Worm (Caenorhabditis elegans) whole organism, L1 larva: ENCODE measurements around the gene bed-3.

ENCODE experiments used
- dsc-1 ChIP-seq: sonication (generic microtip); optimal IDR thresholded peaks from 2 replicates; lab custom pipeline; 2016; ENCODE audit warnings: mild to moderate bottlenecking, missing genetic modification characterization, missing compliant biosample characterization
- egl-27 ChIP-seq, 2 experiments: fragments of 150-350 bp in 1 of 2; sonication (generic microtip); optimal IDR thresholded peaks; 3 replicates each; lab custom pipeline; 2017 to 2018; ENCODE audit warnings: missing biosample characterization in 2 of 2, missing genetic modification characterization in 2 of 2, missing genetic modification reagents in 2 of 2
- elt-2 ChIP-seq: sonication (generic microtip); optimal IDR thresholded peaks from 2 replicates; lab custom pipeline; 2016; ENCODE audit warnings: missing genetic modification characterization, mild to moderate bottlenecking, inconsistent platforms, missing compliant biosample characterization, missing genetic modification reagents
- fkh-4 ChIP-seq: sonication (generic microtip); optimal IDR thresholded peaks from 2 replicates; lab custom pipeline; 2016; ENCODE audit warnings: missing compliant biosample characterization, missing genetic modification characterization, borderline replicate concordance
- isw-1 ChIP-seq: fragments of 200-800 bp; sonication (Bioruptor generic); IDR thresholded peaks from 2 replicates; pipeline ENCODE4 v1.3.6; 2022; ENCODE audit warnings: missing genetic modification characterization, missing compliant biosample characterization
- lin-13 ChIP-seq: fragments of 150-350 bp; optimal IDR thresholded peaks from 2 replicates; lab custom pipeline; 2014; ENCODE audit warnings: missing biosample characterization, missing genetic modification reagents, missing genetic modification characterization
- mep-1 ChIP-seq: fragments of 150-350 bp; optimal IDR thresholded peaks from 2 replicates; lab custom pipeline; 2014; ENCODE audit warnings: missing biosample characterization, missing genetic modification characterization
- nhr-12 ChIP-seq: sonication (generic microtip); optimal IDR thresholded peaks from 2 replicates; lab custom pipeline; 2017; ENCODE audit warnings: missing biosample characterization, missing genetic modification characterization
- nhr-76 ChIP-seq: sonication (generic microtip); optimal IDR thresholded peaks from 2 replicates; lab custom pipeline; 2017; ENCODE audit warnings: missing biosample characterization, missing genetic modification characterization
- pqm-1 ChIP-seq: sonication (generic microtip); optimal IDR thresholded peaks from 3 replicates; lab custom pipeline; 2017; ENCODE audit warnings: missing biosample characterization, missing genetic modification characterization
- snpc-4 ChIP-seq: fragments of 150-350 bp; optimal IDR thresholded peaks from 2 replicates; lab custom pipeline; 2014; ENCODE audit warnings: missing biosample characterization, missing genetic modification characterization
- snu-23 ChIP-seq: sonication (generic microtip); optimal IDR thresholded peaks from 2 replicates; lab custom pipeline; 2016; ENCODE audit warnings: missing genetic modification characterization, missing compliant biosample characterization
- unc-130 ChIP-seq: fragments of 150-350 bp; optimal IDR thresholded peaks from 2 replicates; lab custom pipeline; 2017; ENCODE audit warnings: missing biosample characterization, missing genetic modification characterization, inconsistent platforms

DNA sequence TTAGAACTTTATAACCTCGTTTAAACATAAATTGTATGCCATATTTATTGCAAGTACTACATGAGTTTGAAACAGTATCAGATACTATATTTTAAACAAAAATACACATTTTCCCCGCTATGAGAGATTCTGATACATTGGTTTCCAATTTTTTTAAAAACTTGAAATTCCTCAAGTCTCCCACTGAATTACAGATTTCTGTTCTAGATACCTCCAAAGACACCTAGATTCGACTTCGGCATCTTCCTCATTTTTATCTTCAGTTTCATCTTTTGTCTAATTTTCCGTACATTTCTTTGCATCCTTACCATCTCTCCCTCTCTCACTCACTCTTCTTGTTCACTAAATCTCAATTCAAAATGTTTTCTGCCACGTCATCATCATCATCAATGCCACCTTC is 47.6 kb downstream of the bed-3 start, which contains the start of gene T13H10.2:
- TF ChIP-seq elt-2 (tag; lab: Kevin White, UChicago) = no peak
- no peak for TF ChIP-seq mep-1 (tag; lab: Kevin White, UChicago)
- TF ChIP-seq pqm-1 = no peak
- no peak for TF ChIP-seq fkh-4
- no peak for TF ChIP-seq nhr-76
- TF ChIP-seq snu-23 = no peak
- no peak for TF ChIP-seq snpc-4 (tag; lab: Kevin White, UChicago)
- no peak for TF ChIP-seq lin-13 (GFP tag; lab: Kevin White, UChicago)
- TF ChIP-seq nhr-12 (tag; lab: Kevin White, UChicago) = no peak
- no peak for TF ChIP-seq isw-1 (GFP tag; lab: Robert Waterston, UW)
- TF ChIP-seq dsc-1 (tag; lab: Kevin White, UChicago) = no peak
- TF ChIP-seq unc-130 (tag; lab: Kevin White, UChicago) = no peak
- TF ChIP-seq egl-27 (tag; optimal IDR thresholded peaks at IDR 0.05; lab: Kevin White, UChicago) = no peak
